Worm (Caenorhabditis elegans): ENCODE results near the gene str-130.

ce11 chrV:8072047-8072446 is 18.4 kb downstream of the str-130 start, which contains the start of gene str-144:
- no peak for TF ChIP-seq aly-1 (tag; optimal IDR thresholded peaks at IDR 0.05)
- no peak for TF ChIP-seq flt-1 (GFP tag; IDR thresholded peaks at IDR 0.05)
- no peak for TF ChIP-seq pes-1 (GFP tag; IDR thresholded peaks at IDR 0.05)
- TF ChIP-seq hmbx-1 (tag; optimal IDR thresholded peaks at IDR 0.05) = no peak
- TF ChIP-seq ama-1 (optimal IDR thresholded peaks at IDR 0.05) = no peak
- no peak for TF ChIP-seq tbx-37 (GFP tag; conservative IDR thresholded peaks at IDR 0.05)
- no peak for TF ChIP-seq B0310.2 (tag; optimal IDR thresholded peaks at IDR 0.05)
- TF ChIP-seq hmg-4 (GFP tag; optimal IDR thresholded peaks at IDR 0.05) = no peak

All from whole organism, early embryonic.